Worm (Caenorhabditis elegans): ENCODE data around the gene srg-39.

The srg-39 gene

ce11 chrV:11133516-11133915 is 18.7 kb downstream of the srg-39 start:
- TF ChIP-seq zag-1 (tag; optimal IDR thresholded peaks at IDR 0.05): no peak
- no peak for TF ChIP-seq nhr-237 (tag; optimal IDR thresholded peaks at IDR 0.05)
- TF ChIP-seq ceh-82 (tag; optimal IDR thresholded peaks at IDR 0.05): no peak
- TF ChIP-seq ceh-16 (tag; optimal IDR thresholded peaks at IDR 0.05): no peak
- no peak for TF ChIP-seq nhr-11 (tag; optimal IDR thresholded peaks at IDR 0.05)
- TF ChIP-seq sma-9 (GFP tag; optimal IDR thresholded peaks at IDR 0.05): no peak
- TF ChIP-seq sma-9 (tag; optimal IDR thresholded peaks at IDR 0.05): no peak
- TF ChIP-seq skn-1 (tag; optimal IDR thresholded peaks at IDR 0.05): no peak
- TF ChIP-seq ztf-11 (tag; optimal IDR thresholded peaks at IDR 0.05): no peak
- TF ChIP-seq gmeb-1 (tag; optimal IDR thresholded peaks at IDR 0.05): no peak
- TF ChIP-seq fos-1 (tag; optimal IDR thresholded peaks at IDR 0.05): no peak
- no peak for TF ChIP-seq mdl-1 (tag; optimal IDR thresholded peaks at IDR 0.05)

DNA sequence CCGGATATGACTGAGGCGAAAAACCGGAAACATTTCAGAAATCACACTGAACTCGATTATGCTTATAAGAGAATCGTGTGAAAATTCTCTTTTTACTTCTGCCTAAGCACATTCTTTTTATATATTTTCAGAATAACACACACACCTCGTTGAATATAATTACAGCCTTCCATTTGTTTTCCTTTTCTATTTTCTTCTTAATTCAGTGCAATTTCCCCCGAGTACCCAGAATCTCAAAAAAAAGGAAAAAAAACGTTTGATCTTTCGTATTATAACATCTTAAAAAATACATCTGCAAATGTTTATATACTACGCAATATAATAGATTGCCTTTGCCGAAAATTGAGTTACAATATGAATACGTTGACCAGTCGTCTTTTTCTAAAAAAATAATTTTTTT is 20.4 kb downstream of the srg-39 start:
- TF ChIP-seq ztf-1 (GFP tag; conservative IDR thresholded peaks at IDR 0.05) (no peak), peb-1 (tag; optimal IDR thresholded peaks at IDR 0.05) (no peak), unc-62 (GFP tag; optimal IDR thresholded peaks at IDR 0.05) (no peak)

- TF ChIP-seq egl-27 (tag; optimal IDR thresholded peaks at IDR 0.05) (no peak), ceh-82 (tag; optimal IDR thresholded peaks at IDR 0.05) (no peak), nhr-77 (tag; optimal IDR thresholded peaks at IDR 0.05) (no peak), sem-4 (tag; optimal IDR thresholded peaks at IDR 0.05) (no peak), nhr-23 (tag; optimal IDR thresholded peaks at IDR 0.05) (no peak), dmd-4 (tag; optimal IDR thresholded peaks at IDR 0.05) (no peak), mbf-1 (tag; optimal IDR thresholded peaks at IDR 0.05) (no peak)
Observed at ce11 chrV:11127197-11127596, 25.0 kb downstream of the srg-39 start, which contains the start of gene jmjd-5. TSS of gene jmjd-5 (plus strand) at chrV:11127497.

DNA sequence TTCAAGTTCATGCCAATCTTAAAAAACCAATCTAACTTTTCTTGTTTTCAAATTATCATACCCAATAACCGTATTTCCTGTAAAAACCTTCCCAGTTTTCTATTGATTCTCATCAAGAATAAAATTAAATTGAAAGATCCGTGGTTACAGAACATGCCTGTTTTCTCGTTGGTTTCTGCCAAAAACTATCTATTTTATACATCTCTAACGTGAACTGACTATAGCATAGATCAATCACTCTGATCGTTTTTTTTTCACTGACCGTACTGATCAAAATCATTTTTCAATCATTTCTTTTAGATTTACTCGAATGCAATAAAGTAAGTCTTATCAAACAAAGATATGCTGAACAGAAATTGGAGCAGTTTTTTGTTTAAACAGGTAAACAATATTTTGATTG is 27.3 kb downstream of the srg-39 start, which contains the start of gene C06H2.2:
C06H2.2 (plus strand) TSS at position 301 of the 400 bp plus-strand sequence.
- TF ChIP-seq crh-2 (tag; optimal IDR thresholded peaks at IDR 0.05): no peak
- TF ChIP-seq nhr-23 (tag; optimal IDR thresholded peaks at IDR 0.05): no peak
- TF ChIP-seq skn-1 (tag; optimal IDR thresholded peaks at IDR 0.05): no peak
- no peak for TF ChIP-seq ztf-11 (tag; optimal IDR thresholded peaks at IDR 0.05)
- no peak for TF ChIP-seq mab-5 (tag; optimal IDR thresholded peaks at IDR 0.05)
- no peak for TF ChIP-seq sma-3 (GFP tag; optimal IDR thresholded peaks at IDR 0.05)
- no peak for TF ChIP-seq sem-4 (tag; optimal IDR thresholded peaks at IDR 0.05)
- no peak for TF ChIP-seq peb-1 (tag; optimal IDR thresholded peaks at IDR 0.05)
- TF ChIP-seq sma-9 (GFP tag; optimal IDR thresholded peaks at IDR 0.05): no peak
- no peak for TF ChIP-seq sma-9 (tag; optimal IDR thresholded peaks at IDR 0.05)
- TF ChIP-seq nhr-10 (tag; optimal IDR thresholded peaks at IDR 0.05): no peak

DNA sequence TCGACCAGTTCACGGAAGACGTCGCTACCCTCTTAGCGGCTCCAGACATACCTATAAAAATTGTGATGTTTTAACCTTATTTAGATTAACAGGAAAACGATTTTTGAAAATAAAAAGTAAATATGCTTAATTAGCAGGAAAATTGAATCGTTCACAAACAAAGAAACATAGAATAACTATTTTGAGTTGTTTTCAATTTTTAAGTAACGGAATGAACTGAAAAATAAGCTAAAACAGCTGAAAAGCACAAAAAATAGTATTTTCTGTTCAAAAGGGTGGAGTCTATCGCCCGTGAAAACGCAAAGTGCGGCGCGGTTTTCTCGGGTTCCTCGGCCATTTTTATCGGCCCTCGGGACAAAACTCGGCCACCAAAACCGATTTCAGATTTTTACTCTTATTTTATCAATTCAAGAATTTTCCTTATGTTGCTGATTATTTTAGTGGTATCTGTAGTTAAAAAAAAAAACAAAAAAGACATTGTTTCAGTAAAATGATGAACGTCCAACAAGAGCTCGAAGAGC is 28.4 kb downstream of the srg-39 start, which contains the start of the genes atp-5 and lmtr-3:
atp-5 (minus strand) TSS at position 51 of the 521 bp plus-strand sequence.
lmtr-3 (plus strand) TSS at position 370 of the 521 bp plus-strand sequence.
- TF ChIP-seq crh-2 (tag; optimal IDR thresholded peaks at IDR 0.05) (peak; percentile 67), unc-55 (GFP tag; optimal IDR thresholded peaks at IDR 0.05) (peak; percentile 89), skn-1 (tag; optimal IDR thresholded peaks at IDR 0.05) (no peak), egl-27 (tag; optimal IDR thresholded peaks at IDR 0.05) (no peak), sma-3 (GFP tag; optimal IDR thresholded peaks at IDR 0.05) (peak; percentile 65), fos-1 (tag; optimal IDR thresholded peaks at IDR 0.05) (peak; percentile 62), mbf-1 (tag; optimal IDR thresholded peaks at IDR 0.05) (no peak), elt-3 (tag; optimal IDR thresholded peaks at IDR 0.05) (no peak), C34F6.9 (tag; optimal IDR thresholded peaks at IDR 0.05) (peak; percentile 89), lin-13 (GFP tag; optimal IDR thresholded peaks at IDR 0.05) (peak; percentile 68), nhr-129 (tag; optimal IDR thresholded peaks at IDR 0.05) (peak; percentile 67), nhr-25 (tag; optimal IDR thresholded peaks at IDR 0.05) (peak; percentile 65), gmeb-1 (tag; optimal IDR thresholded peaks at IDR 0.05) (peak; percentile 68), F13H6.1 (tag; optimal IDR thresholded peaks at IDR 0.05) (peak; percentile 75), sma-9 (GFP tag; optimal IDR thresholded peaks at IDR 0.05) (peak; percentile 72), sma-9 (tag; optimal IDR thresholded peaks at IDR 0.05) (no peak), lsy-2 (tag; optimal IDR thresholded peaks at IDR 0.05) (peak; percentile 30 to 79), lin-11 (tag; optimal IDR thresholded peaks at IDR 0.05) (peak; percentile 72), nhr-77 (tag; optimal IDR thresholded peaks at IDR 0.05) (no peak), nhr-21 (tag; optimal IDR thresholded peaks at IDR 0.05) (no peak), sem-4 (tag; optimal IDR thresholded peaks at IDR 0.05) (peak; percentile 2)

All from whole organism, L2 larva.